Worm (Caenorhabditis elegans) whole organism, late embryonic: ENCODE measurements around the gene K06H6.2.

ENCODE experiments used
- C08G9.2 ChIP-seq: sonication (generic microtip); optimal IDR thresholded peaks from 2 replicates; lab custom pipeline; 2016; ENCODE audit warnings: mild to moderate bottlenecking, missing genetic modification characterization, moderate library complexity, missing compliant biosample characterization
- K09A11.1 ChIP-seq: sonication (generic microtip); optimal IDR thresholded peaks from 2 replicates; lab custom pipeline; 2017; ENCODE audit warnings: antibody characterized with exemption, mild to moderate bottlenecking, missing genetic modification characterization, missing compliant biosample characterization; ENCODE audit not compliant: insufficient read depth
- ahr-1 ChIP-seq: sonication (generic microtip); optimal IDR thresholded peaks from 2 replicates; lab custom pipeline; 2016; ENCODE audit warnings: missing genetic modification characterization, missing compliant biosample characterization
- ama-1 ChIP-seq: fragments of 150-350 bp; optimal IDR thresholded peaks from 2 replicates; lab custom pipeline; 2014
- ceh-14 ChIP-seq: sonication (generic microtip); optimal IDR thresholded peaks from 2 replicates; lab custom pipeline; 2016; ENCODE audit warnings: missing genotype, missing genetic modification characterization, missing compliant biosample characterization
- ceh-18 ChIP-seq: sonication (generic microtip); optimal IDR thresholded peaks from 2 replicates; lab custom pipeline; 2016; ENCODE audit warnings: missing genetic modification characterization, missing compliant biosample characterization
- ceh-19 ChIP-seq: fragments of 200-800 bp; sonication (Bioruptor generic); optimal IDR thresholded peaks from 2 replicates; lab custom pipeline; 2018; ENCODE audit warnings: mild to moderate bottlenecking, missing genetic modification characterization, missing compliant biosample characterization
- ceh-2 ChIP-seq: sonication (generic microtip); optimal IDR thresholded peaks from 2 replicates; lab custom pipeline; 2016; ENCODE audit warnings: missing genotype, missing genetic modification characterization, missing compliant biosample characterization
- ceh-30 ChIP-seq: fragments of 150-350 bp; optimal IDR thresholded peaks from 2 replicates; lab custom pipeline; 2014; ENCODE audit warnings: missing biosample characterization, missing genetic modification characterization
- ceh-9 ChIP-seq: sonication (generic microtip); optimal IDR thresholded peaks from 2 replicates; lab custom pipeline; 2016; ENCODE audit warnings: mild to moderate bottlenecking, missing genetic modification characterization, inconsistent platforms, missing compliant biosample characterization
- dmd-4 ChIP-seq: sonication (generic microtip); optimal IDR thresholded peaks from 2 replicates; lab custom pipeline; 2016; ENCODE audit warnings: borderline replicate concordance, missing genetic modification characterization, missing compliant biosample characterization
- elt-2 ChIP-seq: sonication (generic microtip); optimal IDR thresholded peaks from 2 replicates; lab custom pipeline; 2016; ENCODE audit warnings: missing genetic modification reagents, missing genetic modification characterization, missing compliant biosample characterization
- elt-4 ChIP-seq: sonication (generic microtip); optimal IDR thresholded peaks from 2 replicates; lab custom pipeline; 2016; ENCODE audit warnings: missing genetic modification characterization, missing compliant biosample characterization
- ets-4 ChIP-seq: sonication (generic microtip); optimal IDR thresholded peaks from 2 replicates; lab custom pipeline; 2016; ENCODE audit warnings: missing genetic modification characterization, missing compliant biosample characterization
- fkh-10 ChIP-seq: fragments of 150-350 bp; optimal IDR thresholded peaks from 2 replicates; lab custom pipeline; 2014; ENCODE audit warnings: missing biosample characterization, missing genetic modification reagents, missing genetic modification characterization
- gmeb-2 ChIP-seq: sonication (generic microtip); optimal IDR thresholded peaks from 2 replicates; lab custom pipeline; 2016; ENCODE audit warnings: missing genetic modification characterization, inconsistent platforms, missing compliant biosample characterization
- hlh-13 ChIP-seq: fragments of 200-800 bp; sonication (Bioruptor generic); optimal IDR thresholded peaks from 2 replicates; lab custom pipeline; 2018; ENCODE audit warnings: mild to moderate bottlenecking, missing genetic modification characterization, missing compliant biosample characterization
- hlh-30 ChIP-seq: sonication (generic microtip); optimal IDR thresholded peaks from 2 replicates; lab custom pipeline; 2017; ENCODE audit warnings: antibody characterized with exemption, missing genetic modification characterization, missing compliant biosample characterization; ENCODE audit not compliant: insufficient read depth
- hlh-6 ChIP-seq: sonication (generic microtip); optimal IDR thresholded peaks from 2 replicates; lab custom pipeline; 2016; ENCODE audit warnings: missing genotype, missing genetic modification characterization, missing compliant biosample characterization
- hlh-8 ChIP-seq: sonication (generic microtip); optimal IDR thresholded peaks from 2 replicates; lab custom pipeline; 2016; ENCODE audit warnings: missing genotype, missing genetic modification characterization, missing compliant biosample characterization
- lim-6 ChIP-seq: sonication (generic microtip); optimal IDR thresholded peaks from 2 replicates; lab custom pipeline; 2016; ENCODE audit warnings: missing genetic modification characterization, missing compliant biosample characterization
- mec-3 ChIP-seq: sonication (generic microtip); optimal IDR thresholded peaks from 2 replicates; lab custom pipeline; 2016; ENCODE audit warnings: borderline replicate concordance, missing genetic modification characterization, missing compliant biosample characterization
- nfya-1 ChIP-seq: sonication (generic microtip); optimal IDR thresholded peaks from 2 replicates; lab custom pipeline; 2017; ENCODE audit warnings: missing genetic modification characterization, mild to moderate bottlenecking, missing compliant biosample characterization, antibody characterized with exemption, moderate library complexity
- npax-4 ChIP-seq: sonication (generic microtip); optimal IDR thresholded peaks from 2 replicates; lab custom pipeline; 2016; ENCODE audit warnings: missing genetic modification characterization, missing compliant biosample characterization
- pat-9 ChIP-seq: fragments of 200-800 bp; sonication (Bioruptor generic); optimal IDR thresholded peaks from 2 replicates; lab custom pipeline; 2018; ENCODE audit warnings: mild to moderate bottlenecking, missing genetic modification characterization, moderate library complexity, missing compliant biosample characterization
- pax-1 ChIP-seq: fragments of 150-350 bp; optimal IDR thresholded peaks from 2 replicates; lab custom pipeline; 2014; ENCODE audit warnings: missing biosample characterization, missing genetic modification characterization
- pha-4 ChIP-seq: fragments of 150-350 bp; optimal IDR thresholded peaks from 2 replicates; lab custom pipeline; 2018; ENCODE audit warnings: missing biosample characterization, missing genetic modification reagents, missing genetic modification characterization
- pros-1 ChIP-seq: fragments of 150-350 bp; optimal IDR thresholded peaks from 2 replicates; lab custom pipeline; 2014; ENCODE audit warnings: missing biosample characterization, missing genetic modification reagents, missing genetic modification characterization
- sox-4 ChIP-seq: sonication (generic microtip); optimal IDR thresholded peaks from 2 replicates; lab custom pipeline; 2017; ENCODE audit warnings: mild to moderate bottlenecking, missing genetic modification characterization, inconsistent platforms, missing compliant biosample characterization
- syd-9 ChIP-seq: sonication (generic microtip); optimal IDR thresholded peaks from 2 replicates; lab custom pipeline; 2016; ENCODE audit warnings: mild to moderate bottlenecking, missing genetic modification characterization, moderate library complexity, missing compliant biosample characterization
- tbx-2 ChIP-seq: sonication (generic microtip); optimal IDR thresholded peaks from 2 replicates; lab custom pipeline; 2016; ENCODE audit warnings: missing genetic modification characterization, missing compliant biosample characterization
- tbx-7 ChIP-seq: sonication (generic microtip); optimal IDR thresholded peaks from 2 replicates; lab custom pipeline; 2016; ENCODE audit warnings: missing genotype, missing genetic modification characterization, missing compliant biosample characterization
- ttx-3 ChIP-seq: sonication (generic microtip); optimal IDR thresholded peaks from 2 replicates; lab custom pipeline; 2016; ENCODE audit warnings: missing genetic modification reagents, missing genetic modification characterization, missing compliant biosample characterization
- unc-3 ChIP-seq, 2 experiments: fragments of 200-800 bp in 1 of 2; sonication (Bioruptor generic) in 1 of 2; sonication (generic microtip) in 1 of 2; conservative IDR thresholded peaks in 1 of 2; optimal IDR thresholded peaks in 1 of 2; 2 replicates each; pipeline versions ENCODE4 v1.3.6 to Lab custom; 2016 to 2022; ENCODE audit warnings: missing compliant biosample characterization in 2 of 2, missing genetic modification characterization in 2 of 2, missing genetic modification reagents in 1 of 2
- unc-55 ChIP-seq: sonication (generic microtip); optimal IDR thresholded peaks from 2 replicates; lab custom pipeline; 2017; ENCODE audit warnings: missing biosample characterization, missing genetic modification reagents, missing genetic modification characterization
- unc-86 ChIP-seq: sonication (generic microtip); optimal IDR thresholded peaks from 2 replicates; lab custom pipeline; 2016; ENCODE audit warnings: missing genetic modification characterization, missing compliant biosample characterization
- zip-5 ChIP-seq: sonication (generic microtip); optimal IDR thresholded peaks from 2 replicates; lab custom pipeline; 2016; ENCODE audit warnings: missing genetic modification characterization, missing compliant biosample characterization

Gene K06H6.2

ce11 chrV:615275-615674, 29.7 kb downstream of the K06H6.2 start, which contains the start of gene F48G7.13:
TSS of gene F48G7.13 (plus strand) at chrV:615575.
- TF ChIP-seq mec-3 (tag; lab: Kevin White, UChicago) (no peak), hlh-30 (no peak), C08G9.2 (no peak), hlh-13 (GFP tag; lab: Kevin White, UChicago) (no peak), pha-4 (tag; lab: Kevin White, UChicago) (no peak), elt-4 (tag; lab: Kevin White, UChicago) (no peak), syd-9 (no peak), fkh-10 (GFP tag; lab: Kevin White, UChicago) (no peak), gmeb-2 (tag; lab: Kevin White, UChicago) (no peak), lim-6 (tag; lab: Kevin White, UChicago) (no peak), hlh-8 (tag; lab: Kevin White, UChicago) (no peak), tbx-2 (no peak), ahr-1 (tag; lab: Kevin White, UChicago) (no peak), dmd-4 (tag; lab: Kevin White, UChicago) (no peak), K09A11.1 (tag; lab: Kevin White, UChicago) (no peak), pat-9 (tag; lab: Kevin White, UChicago) (no peak), zip-5 (tag; lab: Kevin White, UChicago) (no peak), npax-4 (no peak)
- TF ChIP-seq, all 69 proteins: peak for 0

ce11 chrV:617917-618316, 32.3 kb downstream of the K06H6.2 start:
- TF ChIP-seq sox-4 (tag; lab: Kevin White, UChicago) (no peak), lim-6 (tag; lab: Kevin White, UChicago) (no peak), pros-1 (tag; lab: Kevin White, UChicago) (no peak), ceh-19 (GFP tag; lab: Kevin White, UChicago) (no peak), ceh-14 (tag; lab: Kevin White, UChicago) (no peak), nfya-1 (tag; lab: Kevin White, UChicago) (no peak), tbx-7 (tag; lab: Kevin White, UChicago) (no peak), unc-3 (GFP tag; conservative IDR thresholded peaks at IDR 0.05; lab: Robert Waterston, UW) (no peak), unc-3 (tag; optimal IDR thresholded peaks at IDR 0.05; lab: Kevin White, UChicago) (no peak), npax-4 (no peak), hlh-6 (tag; lab: Kevin White, UChicago) (no peak), unc-86 (tag; lab: Kevin White, UChicago) (no peak), ceh-18 (tag; lab: Kevin White, UChicago) (no peak), ceh-30 (tag; lab: Kevin White, UChicago) (no peak)
- TF ChIP-seq, all 69 proteins: peak for 0

- TF ChIP-seq ceh-18 (tag; lab: Kevin White, UChicago) (peak; percentile 14), ceh-19 (GFP tag; lab: Kevin White, UChicago) (no peak), unc-55 (peak; percentile 83)
- TF ChIP-seq, all 69 proteins: peak for 2
These were observed 33.5 kb downstream of the K06H6.2 start, which contains the start of gene F48G7.4 for ce11 chrV:619054-619453. TSS of gene F48G7.4 (plus strand) at chrV:619453.

ce11 chrV:620987-621386, 35.4 kb downstream of the K06H6.2 start:
- TF ChIP-seq fkh-10 (GFP tag; lab: Kevin White, UChicago) (no peak), ama-1 (lab: Kevin White, UChicago) (no peak), ceh-19 (GFP tag; lab: Kevin White, UChicago) (no peak), nfya-1 (tag; lab: Kevin White, UChicago) (no peak), ets-4 (tag; lab: Kevin White, UChicago) (no peak), pax-1 (tag; lab: Kevin White, UChicago) (no peak)
- TF ChIP-seq, all 69 proteins: peak for 0

- TF ChIP-seq ceh-2 (tag; lab: Kevin White, UChicago), result no peak
- no peak for TF ChIP-seq ahr-1 (tag; lab: Kevin White, UChicago)
- no peak for TF ChIP-seq nfya-1 (tag; lab: Kevin White, UChicago)
- no peak for TF ChIP-seq hlh-30
- TF ChIP-seq syd-9, result no peak
- TF ChIP-seq elt-2 (tag; lab: Kevin White, UChicago), result no peak
- TF ChIP-seq gmeb-2 (tag; lab: Kevin White, UChicago), result no peak
- no peak for TF ChIP-seq pat-9 (tag; lab: Kevin White, UChicago)
- TF ChIP-seq ama-1 (lab: Kevin White, UChicago), result no peak
- no peak for TF ChIP-seq ttx-3 (tag; lab: Kevin White, UChicago)
- TF ChIP-seq unc-55, result no peak
- TF ChIP-seq sox-4 (tag; lab: Kevin White, UChicago), result no peak
- TF ChIP-seq ceh-9 (tag; lab: Kevin White, UChicago), result no peak
- no peak for TF ChIP-seq K09A11.1 (tag; lab: Kevin White, UChicago)
These were observed 37.3 kb downstream of the K06H6.2 start, which contains the start of gene F48G7.5 for ce11 chrV:622902-623301. TSS of gene F48G7.5 (minus strand) at chrV:622935.
